Worm (Caenorhabditis elegans) whole organism, midembryonic: ENCODE measurements around the gene F21G4.6.

ENCODE experiments used
- cog-1 ChIP-seq: sonication (generic microtip); optimal IDR thresholded peaks from 2 replicates; lab custom pipeline; 2016; ENCODE audit warnings: missing genetic modification characterization, missing compliant biosample characterization
- flt-1 ChIP-seq: fragments of 200-800 bp; sonication (Bioruptor generic); IDR thresholded peaks from 2 replicates; pipeline ENCODE4 v1.3.6; 2022; ENCODE audit warnings: missing genetic modification characterization, missing compliant biosample characterization
- klf-2 ChIP-seq: fragments of 200-800 bp; sonication (Bioruptor generic); conservative IDR thresholded peaks from 2 replicates; pipeline ENCODE4 v1.3.6; 2022; ENCODE audit warnings: missing genetic modification reagents, missing genetic modification characterization, missing compliant biosample characterization
- med-1 ChIP-seq: sonication (generic microtip); optimal IDR thresholded peaks from 2 replicates; lab custom pipeline; 2017; ENCODE audit warnings: missing genetic modification characterization, mild to moderate bottlenecking, missing compliant biosample characterization, antibody characterized with exemption, missing genetic modification reagents; ENCODE audit not compliant: insufficient read depth
- ref-1 ChIP-seq: fragments of 200-800 bp; sonication (Bioruptor generic); conservative IDR thresholded peaks from 2 replicates; pipeline ENCODE4 v1.3.6; 2022; ENCODE audit warnings: missing genetic modification reagents, missing genetic modification characterization, missing compliant biosample characterization
- tab-1 ChIP-seq: fragments of 200-800 bp; sonication (Bioruptor generic); IDR thresholded peaks from 2 replicates; pipeline ENCODE4 v1.3.6; 2022; ENCODE audit warnings: missing genetic modification characterization, missing compliant biosample characterization
- ztf-23 ChIP-seq: fragments of 200-800 bp; sonication (Bioruptor generic); IDR thresholded peaks from 2 replicates; pipeline ENCODE4 v1.3.6; 2022; ENCODE audit warnings: missing genetic modification reagents, missing genetic modification characterization, missing compliant biosample characterization
- ztf-29 ChIP-seq: fragments of 200-800 bp; sonication (Bioruptor generic); IDR thresholded peaks from 2 replicates; pipeline ENCODE4 v1.3.6; 2022; ENCODE audit warnings: missing genetic modification reagents, missing genetic modification characterization, missing compliant biosample characterization

DNA sequence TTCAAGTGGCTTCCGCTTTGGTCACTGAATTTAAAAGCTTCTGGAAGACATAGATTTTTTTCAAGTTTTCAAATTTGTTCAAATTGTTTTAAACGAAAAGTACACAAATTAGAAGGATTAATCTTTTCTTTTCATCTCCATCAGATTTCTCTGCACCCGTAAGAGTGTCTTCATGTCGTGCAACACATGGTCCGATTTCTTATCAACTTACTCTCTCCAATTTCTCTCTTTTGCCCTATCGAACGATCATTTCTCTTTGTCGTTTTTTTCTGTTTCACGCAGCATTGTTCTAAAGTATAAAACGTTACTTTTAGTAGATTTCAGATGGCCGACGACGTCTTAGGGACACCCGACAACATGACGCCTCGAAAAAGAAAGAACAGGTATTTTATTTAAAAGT is 48.0 kb upstream of the F21G4.6 start, which contains the start of gene pssy-1:
- TF ChIP-seq flt-1 (GFP tag; lab: Robert Waterston, UW), result no peak
- no peak for TF ChIP-seq ztf-29 (GFP tag; lab: Robert Waterston, UW)
- TF ChIP-seq ref-1 (GFP tag; lab: Robert Waterston, UW), result no peak
- TF ChIP-seq med-1 (GFP tag; lab: Kevin White, UChicago), result no peak
- TF ChIP-seq cog-1, result no peak
- TF ChIP-seq klf-2 (GFP tag; lab: Robert Waterston, UW), result no peak
- no peak for TF ChIP-seq tab-1 (GFP tag; lab: Robert Waterston, UW)
- no peak for TF ChIP-seq ztf-23 (GFP tag; lab: Robert Waterston, UW)
